Worm (Caenorhabditis elegans) whole organism, late embryonic: ENCODE data around the gene B0334.13.

Experiments
- K09A11.1 ChIP-seq: sonication (generic microtip); optimal IDR thresholded peaks from 2 replicates; lab custom pipeline; 2017; ENCODE audit warnings: antibody characterized with exemption, mild to moderate bottlenecking, missing genetic modification characterization, missing compliant biosample characterization; ENCODE audit not compliant: insufficient read depth
- Y22D7AL.16 ChIP-seq: sonication (generic microtip); optimal IDR thresholded peaks from 2 replicates; lab custom pipeline; 2016; ENCODE audit warnings: missing genetic modification characterization, missing compliant biosample characterization
- ama-1 ChIP-seq: fragments of 150-350 bp; optimal IDR thresholded peaks from 2 replicates; lab custom pipeline; 2014
- ceh-14 ChIP-seq: sonication (generic microtip); optimal IDR thresholded peaks from 2 replicates; lab custom pipeline; 2016; ENCODE audit warnings: missing genotype, missing genetic modification characterization, missing compliant biosample characterization
- ceh-19 ChIP-seq: fragments of 200-800 bp; sonication (Bioruptor generic); optimal IDR thresholded peaks from 2 replicates; lab custom pipeline; 2018; ENCODE audit warnings: mild to moderate bottlenecking, missing genetic modification characterization, missing compliant biosample characterization
- ceh-2 ChIP-seq: sonication (generic microtip); optimal IDR thresholded peaks from 2 replicates; lab custom pipeline; 2016; ENCODE audit warnings: missing genotype, missing genetic modification characterization, missing compliant biosample characterization
- ceh-22 ChIP-seq: sonication (generic microtip); optimal IDR thresholded peaks from 2 replicates; lab custom pipeline; 2017; ENCODE audit warnings: missing biosample characterization, missing genetic modification characterization
- ceh-24 ChIP-seq: sonication (generic microtip); optimal IDR thresholded peaks from 2 replicates; lab custom pipeline; 2016; ENCODE audit warnings: mild to moderate bottlenecking, missing genetic modification characterization, missing compliant biosample characterization
- ceh-30 ChIP-seq: fragments of 150-350 bp; optimal IDR thresholded peaks from 2 replicates; lab custom pipeline; 2014; ENCODE audit warnings: missing biosample characterization, missing genetic modification characterization
- ceh-34 ChIP-seq: sonication (generic microtip); optimal IDR thresholded peaks from 2 replicates; lab custom pipeline; 2016; ENCODE audit warnings: mild to moderate bottlenecking, missing genetic modification characterization, missing compliant biosample characterization
- ceh-45 ChIP-seq: fragments of 200-800 bp; sonication (Bioruptor generic); IDR thresholded peaks from 2 replicates; pipeline ENCODE4 v1.3.6; 2022; ENCODE audit warnings: missing genetic modification reagents, missing genetic modification characterization, missing compliant biosample characterization
- ceh-6 ChIP-seq: fragments of 200-800 bp; sonication (Bioruptor generic); optimal IDR thresholded peaks from 2 replicates; lab custom pipeline; 2018; ENCODE audit warnings: mild to moderate bottlenecking, missing genetic modification characterization, missing compliant biosample characterization
- ceh-9 ChIP-seq: sonication (generic microtip); optimal IDR thresholded peaks from 2 replicates; lab custom pipeline; 2016; ENCODE audit warnings: mild to moderate bottlenecking, missing genetic modification characterization, inconsistent platforms, missing compliant biosample characterization
- che-1 ChIP-seq: sonication (generic microtip); optimal IDR thresholded peaks from 2 replicates; lab custom pipeline; 2016; ENCODE audit warnings: mild to moderate bottlenecking, missing genetic modification characterization, missing compliant biosample characterization
- elt-2 ChIP-seq: sonication (generic microtip); optimal IDR thresholded peaks from 2 replicates; lab custom pipeline; 2016; ENCODE audit warnings: missing genetic modification reagents, missing genetic modification characterization, missing compliant biosample characterization
- elt-4 ChIP-seq: sonication (generic microtip); optimal IDR thresholded peaks from 2 replicates; lab custom pipeline; 2016; ENCODE audit warnings: missing genetic modification characterization, missing compliant biosample characterization
- ets-4 ChIP-seq: sonication (generic microtip); optimal IDR thresholded peaks from 2 replicates; lab custom pipeline; 2016; ENCODE audit warnings: missing genetic modification characterization, missing compliant biosample characterization
- fax-1 ChIP-seq: sonication (generic microtip); optimal IDR thresholded peaks from 2 replicates; lab custom pipeline; 2016; ENCODE audit warnings: missing genotype, missing genetic modification characterization, missing compliant biosample characterization
- fkh-10 ChIP-seq: fragments of 150-350 bp; optimal IDR thresholded peaks from 2 replicates; lab custom pipeline; 2014; ENCODE audit warnings: missing biosample characterization, missing genetic modification reagents, missing genetic modification characterization
- fkh-6 ChIP-seq: sonication (generic microtip); optimal IDR thresholded peaks from 2 replicates; lab custom pipeline; 2016; ENCODE audit warnings: missing genetic modification characterization, missing compliant biosample characterization
- gmeb-2 ChIP-seq: sonication (generic microtip); optimal IDR thresholded peaks from 2 replicates; lab custom pipeline; 2016; ENCODE audit warnings: missing genetic modification characterization, inconsistent platforms, missing compliant biosample characterization
- hlh-13 ChIP-seq: fragments of 200-800 bp; sonication (Bioruptor generic); optimal IDR thresholded peaks from 2 replicates; lab custom pipeline; 2018; ENCODE audit warnings: mild to moderate bottlenecking, missing genetic modification characterization, missing compliant biosample characterization
- hlh-15 ChIP-seq: sonication (generic microtip); optimal IDR thresholded peaks from 2 replicates; lab custom pipeline; 2016; ENCODE audit warnings: missing genetic modification characterization, missing compliant biosample characterization
- hlh-30 ChIP-seq: sonication (generic microtip); optimal IDR thresholded peaks from 2 replicates; lab custom pipeline; 2017; ENCODE audit warnings: antibody characterized with exemption, missing genetic modification characterization, missing compliant biosample characterization; ENCODE audit not compliant: insufficient read depth
- hlh-6 ChIP-seq: sonication (generic microtip); optimal IDR thresholded peaks from 2 replicates; lab custom pipeline; 2016; ENCODE audit warnings: missing genotype, missing genetic modification characterization, missing compliant biosample characterization
- hlh-8 ChIP-seq: sonication (generic microtip); optimal IDR thresholded peaks from 2 replicates; lab custom pipeline; 2016; ENCODE audit warnings: missing genotype, missing genetic modification characterization, missing compliant biosample characterization
- lim-6 ChIP-seq: sonication (generic microtip); optimal IDR thresholded peaks from 2 replicates; lab custom pipeline; 2016; ENCODE audit warnings: missing genetic modification characterization, missing compliant biosample characterization
- lin-11 ChIP-seq: fragments of 200-800 bp; sonication (Bioruptor generic); optimal IDR thresholded peaks from 2 replicates; lab custom pipeline; 2018; ENCODE audit warnings: mild to moderate bottlenecking, missing genetic modification characterization, missing compliant biosample characterization
- mec-3 ChIP-seq: sonication (generic microtip); optimal IDR thresholded peaks from 2 replicates; lab custom pipeline; 2016; ENCODE audit warnings: borderline replicate concordance, missing genetic modification characterization, missing compliant biosample characterization
- nfya-1 ChIP-seq: sonication (generic microtip); optimal IDR thresholded peaks from 2 replicates; lab custom pipeline; 2017; ENCODE audit warnings: missing genetic modification characterization, mild to moderate bottlenecking, missing compliant biosample characterization, antibody characterized with exemption, moderate library complexity
- nhr-232 ChIP-seq: sonication (generic microtip); optimal IDR thresholded peaks from 2 replicates; lab custom pipeline; 2016; ENCODE audit warnings: missing genetic modification characterization, missing compliant biosample characterization
- npax-4 ChIP-seq: sonication (generic microtip); optimal IDR thresholded peaks from 2 replicates; lab custom pipeline; 2016; ENCODE audit warnings: missing genetic modification characterization, missing compliant biosample characterization
- odd-2 ChIP-seq: sonication (generic microtip); optimal IDR thresholded peaks from 2 replicates; lab custom pipeline; 2017; ENCODE audit warnings: antibody characterized with exemption, mild to moderate bottlenecking, missing genetic modification characterization, missing compliant biosample characterization
- pag-3 ChIP-seq: sonication (generic microtip); optimal IDR thresholded peaks from 2 replicates; lab custom pipeline; 2016; ENCODE audit warnings: missing compliant biosample characterization, missing genetic modification characterization, borderline replicate concordance
- pax-1 ChIP-seq: fragments of 150-350 bp; optimal IDR thresholded peaks from 2 replicates; lab custom pipeline; 2014; ENCODE audit warnings: missing biosample characterization, missing genetic modification characterization
- pha-4 ChIP-seq: fragments of 150-350 bp; optimal IDR thresholded peaks from 2 replicates; lab custom pipeline; 2018; ENCODE audit warnings: missing biosample characterization, missing genetic modification reagents, missing genetic modification characterization
- pros-1 ChIP-seq: fragments of 150-350 bp; optimal IDR thresholded peaks from 2 replicates; lab custom pipeline; 2014; ENCODE audit warnings: missing biosample characterization, missing genetic modification reagents, missing genetic modification characterization
- ref-2 ChIP-seq: sonication (generic microtip); optimal IDR thresholded peaks from 2 replicates; lab custom pipeline; 2016; ENCODE audit warnings: missing genetic modification characterization, missing compliant biosample characterization
- rnt-1 ChIP-seq: sonication (generic microtip); optimal IDR thresholded peaks from 2 replicates; lab custom pipeline; 2016; ENCODE audit warnings: missing genetic modification characterization, missing compliant biosample characterization
- sdc-2 ChIP-seq: sonication (generic microtip); optimal IDR thresholded peaks from 2 replicates; lab custom pipeline; 2016; ENCODE audit warnings: missing genotype, missing genetic modification characterization, missing compliant biosample characterization
- sox-2 ChIP-seq: fragments of 200-800 bp; sonication (Bioruptor generic); IDR thresholded peaks from 2 replicates; pipeline ENCODE4 v1.3.6; 2022; ENCODE audit warnings: missing genetic modification reagents, missing genetic modification characterization, missing compliant biosample characterization
- sox-4 ChIP-seq: sonication (generic microtip); optimal IDR thresholded peaks from 2 replicates; lab custom pipeline; 2017; ENCODE audit warnings: mild to moderate bottlenecking, missing genetic modification characterization, inconsistent platforms, missing compliant biosample characterization
- syd-9 ChIP-seq: sonication (generic microtip); optimal IDR thresholded peaks from 2 replicates; lab custom pipeline; 2016; ENCODE audit warnings: mild to moderate bottlenecking, missing genetic modification characterization, moderate library complexity, missing compliant biosample characterization
- tbx-2 ChIP-seq: sonication (generic microtip); optimal IDR thresholded peaks from 2 replicates; lab custom pipeline; 2016; ENCODE audit warnings: missing genetic modification characterization, missing compliant biosample characterization
- tbx-7 ChIP-seq: sonication (generic microtip); optimal IDR thresholded peaks from 2 replicates; lab custom pipeline; 2016; ENCODE audit warnings: missing genotype, missing genetic modification characterization, missing compliant biosample characterization
- ttx-3 ChIP-seq: sonication (generic microtip); optimal IDR thresholded peaks from 2 replicates; lab custom pipeline; 2016; ENCODE audit warnings: missing genetic modification reagents, missing genetic modification characterization, missing compliant biosample characterization
- unc-3 ChIP-seq, 2 experiments: fragments of 200-800 bp in 1 of 2; sonication (Bioruptor generic) in 1 of 2; sonication (generic microtip) in 1 of 2; conservative IDR thresholded peaks in 1 of 2; optimal IDR thresholded peaks in 1 of 2; 2 replicates each; pipeline versions ENCODE4 v1.3.6 to Lab custom; 2016 to 2022; ENCODE audit warnings: missing compliant biosample characterization in 2 of 2, missing genetic modification characterization in 2 of 2, missing genetic modification reagents in 1 of 2
- unc-42 ChIP-seq: sonication (generic microtip); optimal IDR thresholded peaks from 2 replicates; lab custom pipeline; 2016; ENCODE audit warnings: missing genotype, missing genetic modification characterization, missing compliant biosample characterization
- unc-55 ChIP-seq: sonication (generic microtip); optimal IDR thresholded peaks from 2 replicates; lab custom pipeline; 2017; ENCODE audit warnings: missing biosample characterization, missing genetic modification reagents, missing genetic modification characterization
- unc-86 ChIP-seq: sonication (generic microtip); optimal IDR thresholded peaks from 2 replicates; lab custom pipeline; 2016; ENCODE audit warnings: missing genetic modification characterization, missing compliant biosample characterization
- zip-5 ChIP-seq: sonication (generic microtip); optimal IDR thresholded peaks from 2 replicates; lab custom pipeline; 2016; ENCODE audit warnings: missing genetic modification characterization, missing compliant biosample characterization
- ztf-16 ChIP-seq: sonication (generic microtip); optimal IDR thresholded peaks from 2 replicates; lab custom pipeline; 2017; ENCODE audit warnings: missing genetic modification characterization, missing compliant biosample characterization

B0334.13 gene

ce11 chrII:11473525-11474181 is 14.4 kb upstream of the B0334.13 start, which contains the start of the genes metl-1 and W02B12.11 (continued):
- TF ChIP-seq nhr-232 (tag; lab: Kevin White, UChicago), result no peak
- TF ChIP-seq ceh-24, result no peak
- 0 out of 2 replicates have a peak, but pooled peaks have one; percentile 24 for TF ChIP-seq unc-3 (GFP tag; conservative IDR thresholded peaks at IDR 0.05; lab: Robert Waterston, UW)
- no peak for TF ChIP-seq unc-3 (tag; optimal IDR thresholded peaks at IDR 0.05; lab: Kevin White, UChicago)
- no peak for TF ChIP-seq pag-3 (tag; lab: Kevin White, UChicago)
- TF ChIP-seq tbx-2 (tag; lab: Kevin White, UChicago), result peak; percentile 46
- TF ChIP-seq fkh-6 (tag; lab: Kevin White, UChicago), result no peak
- TF ChIP-seq odd-2 (tag; lab: Kevin White, UChicago), result no peak
- TF ChIP-seq ceh-6 (GFP tag; lab: Kevin White, UChicago), result no peak
- TF ChIP-seq ceh-34 (tag; lab: Kevin White, UChicago), result peak; percentile 37
- no peak for TF ChIP-seq ceh-45 (GFP tag; lab: Robert Waterston, UW)
- TF ChIP-seq elt-4 (tag; lab: Kevin White, UChicago), result no peak
- TF ChIP-seq mec-3 (tag; lab: Kevin White, UChicago), result no peak
- no peak for TF ChIP-seq ztf-16 (tag; lab: Kevin White, UChicago)
- no peak for TF ChIP-seq lim-6 (tag; lab: Kevin White, UChicago)
- TF ChIP-seq ets-4 (tag; lab: Kevin White, UChicago), result no peak
- TF ChIP-seq elt-2 (tag; lab: Kevin White, UChicago), result peak; percentile 66
- TF ChIP-seq hlh-6 (tag; lab: Kevin White, UChicago), result no peak
- TF ChIP-seq ama-1 (lab: Kevin White, UChicago), result no peak
- peak; percentile 62 for TF ChIP-seq nfya-1 (tag; lab: Kevin White, UChicago)
- peak; percentile 49 for TF ChIP-seq ref-2
- TF ChIP-seq Y22D7AL.16 (tag; lab: Kevin White, UChicago), result peak; percentile 26
- TF ChIP-seq hlh-30, result no peak
- TF ChIP-seq fax-1 (tag; lab: Kevin White, UChicago), result peak; percentile 13
- no peak for TF ChIP-seq ceh-22 (tag; lab: Kevin White, UChicago)
- no peak for TF ChIP-seq npax-4 (tag; lab: Kevin White, UChicago)
- no peak for TF ChIP-seq gmeb-2
- TF ChIP-seq K09A11.1, result no peak
- TF ChIP-seq rnt-1 (tag; lab: Kevin White, UChicago), result no peak
- TF ChIP-seq unc-86, result peak; percentile 19
- peak; percentile 50 for TF ChIP-seq sox-2
- TF ChIP-seq lin-11 (tag; lab: Kevin White, UChicago), result peak; percentile 20
- TF ChIP-seq unc-55, result no peak
- TF ChIP-seq ceh-2 (tag; lab: Kevin White, UChicago), result no peak
- TF ChIP-seq hlh-15 (tag; lab: Kevin White, UChicago), result no peak
- TF ChIP-seq pha-4 (tag; lab: Kevin White, UChicago), result no peak
- TF ChIP-seq fkh-10 (GFP tag; lab: Kevin White, UChicago), result no peak
- peak; percentile 3 for TF ChIP-seq unc-42 (tag; lab: Kevin White, UChicago)
- TF ChIP-seq ceh-9 (tag; lab: Kevin White, UChicago), result no peak
- TF ChIP-seq ceh-19 (GFP tag; lab: Kevin White, UChicago), result no peak
- peak; percentile 7 for TF ChIP-seq hlh-8 (tag; lab: Kevin White, UChicago)
- peak; percentile 6 for TF ChIP-seq sdc-2 (tag; lab: Kevin White, UChicago)
- no peak for TF ChIP-seq zip-5 (tag; lab: Kevin White, UChicago)
- peak; percentile 34 for TF ChIP-seq syd-9
- no peak for TF ChIP-seq pax-1 (tag; lab: Kevin White, UChicago)
- no peak for TF ChIP-seq pros-1 (tag; lab: Kevin White, UChicago)
- peak; percentile 19 for TF ChIP-seq ttx-3 (tag; lab: Kevin White, UChicago)
- peak; percentile 13 for TF ChIP-seq che-1 (tag; lab: Kevin White, UChicago)
- TF ChIP-seq sox-4 (tag; lab: Kevin White, UChicago), result no peak
- TF ChIP-seq ceh-30 (tag; lab: Kevin White, UChicago), result no peak
- TF ChIP-seq hlh-13, result no peak
- no peak for TF ChIP-seq tbx-7 (tag; lab: Kevin White, UChicago)
- peak; percentile 20 for TF ChIP-seq ceh-14 (tag; lab: Kevin White, UChicago)
